Fruit fly (Drosophila melanogaster): ENCODE measurements around the gene Hsp60B.
A peak's percentile ranks its signal among the peaks of the same experiment; 100 is the strongest.

Hsp60B gene

dm6 chr2L:735772-736171 lies 7.6 kb downstream of the Hsp60B start:
- TF ChIP-seq salr (GFP tag; optimal IDR thresholded peaks at IDR 0.05) = no peak
- TF ChIP-seq dac (GFP tag; optimal IDR thresholded peaks at IDR 0.05) = no peak
- TF ChIP-seq Eip78C (GFP tag) = peak; percentile 48
- TF ChIP-seq CG15336 (GFP tag; IDR thresholded peaks at IDR 0.05) = 0 out of 2 replicates have a peak, but pooled peaks have one; percentile 20
- TF ChIP-seq CG10631 (GFP tag; optimal IDR thresholded peaks at IDR 0.05) = peak; percentile 5
- TF ChIP-seq eg (GFP tag; IDR thresholded peaks at IDR 0.05) = peak; percentile 57; the same call in 1 of the 3 replicates
- TF ChIP-seq CG6163 (GFP tag; IDR thresholded peaks at IDR 0.05) = 0 out of 3 replicates have a peak, but pooled peaks have one; percentile 26

- peak; percentile 60 for TF ChIP-seq dsx (GFP tag; optimal IDR thresholded peaks at IDR 0.05; ENCODE audit: poor library complexity, severe bottlenecking)
- no peak for TF ChIP-seq OdsH (GFP tag; optimal IDR thresholded peaks at IDR 0.05)
- TF ChIP-seq Eip75B (GFP tag; optimal IDR thresholded peaks at IDR 0.05) = no peak
- TF ChIP-seq esn (GFP tag; optimal IDR thresholded peaks at IDR 0.05) = no peak
Observed at dm6 chr2L:740031-740430, 11.9 kb downstream of the Hsp60B start.

- TF ChIP-seq CG15336 (GFP tag; IDR thresholded peaks at IDR 0.05) (no peak), Gug (GFP tag; IDR thresholded peaks at IDR 0.05) (no peak), salr (GFP tag; optimal IDR thresholded peaks at IDR 0.05) (no peak), CG1621 (tag; optimal IDR thresholded peaks at IDR 0.05) (no peak), CG8119 (GFP tag; IDR thresholded peaks at IDR 0.05) (no peak), spab (GFP tag; optimal IDR thresholded peaks at IDR 0.05) (no peak), CG31627 (GFP tag; optimal IDR thresholded peaks at IDR 0.05) (no peak), CG10669 (GFP tag; optimal IDR thresholded peaks at IDR 0.05) (no peak), CG9139 (GFP tag; optimal IDR thresholded peaks at IDR 0.05) (no peak), CG34406 (GFP tag; optimal IDR thresholded peaks at IDR 0.05) (no peak), CG32006 (GFP tag; optimal IDR thresholded peaks at IDR 0.05) (no peak), Eip93F (GFP tag; optimal IDR thresholded peaks at IDR 0.05) (no peak), fkh (GFP tag; optimal IDR thresholded peaks at IDR 0.05) (no peak), CG6792 (GFP tag; optimal IDR thresholded peaks at IDR 0.05) (no peak), CG6808 (GFP tag; optimal IDR thresholded peaks at IDR 0.05) (no peak), pdm3 (GFP tag; optimal IDR thresholded peaks at IDR 0.05) (no peak), CG11294 (GFP tag; IDR thresholded peaks at IDR 0.05) (no peak), CG6163 (GFP tag; IDR thresholded peaks at IDR 0.05) (no peak), CG4318 (GFP tag; optimal IDR thresholded peaks at IDR 0.05) (no peak)
Observed at dm6 chr2L:744295-744694, 16.1 kb downstream of the Hsp60B start, which contains the start of gene Eaat2. Gene Eaat2, minus strand, starts transcription at chr2L:744395.

dm6 chr2L:745785-746184 lies 17.6 kb downstream of the Hsp60B start:
- no peak for TF ChIP-seq Hr38 (GFP tag; optimal IDR thresholded peaks at IDR 0.05)
- TF ChIP-seq eg (GFP tag; IDR thresholded peaks at IDR 0.05) = 0 out of 3 replicates have a peak, but pooled peaks have one; percentile 16
- peak; percentile 3 for TF ChIP-seq CG6276 (GFP tag; optimal IDR thresholded peaks at IDR 0.05)
- no peak for TF ChIP-seq Sox14 (GFP tag; optimal IDR thresholded peaks at IDR 0.05)
- TF ChIP-seq CG3032 (tag; optimal IDR thresholded peaks at IDR 0.05) = no peak
- no peak for TF ChIP-seq Ets21C (GFP tag; optimal IDR thresholded peaks at IDR 0.05)
- no peak for TF ChIP-seq Eip93F (GFP tag; optimal IDR thresholded peaks at IDR 0.05)
- TF ChIP-seq CG32006 (GFP tag; optimal IDR thresholded peaks at IDR 0.05) = peak; percentile 30
- no peak for TF ChIP-seq CG10631 (GFP tag; optimal IDR thresholded peaks at IDR 0.05)
- no peak for TF ChIP-seq Lpt (GFP tag; optimal IDR thresholded peaks at IDR 0.05)
- no peak for TF ChIP-seq CG8319 (GFP tag; optimal IDR thresholded peaks at IDR 0.05)
- TF ChIP-seq fd59A (GFP tag; optimal IDR thresholded peaks at IDR 0.05) = no peak
- TF ChIP-seq CG15336 (GFP tag; IDR thresholded peaks at IDR 0.05) = peak; percentile 30; the same call in 1 of the 2 replicates
- TF ChIP-seq Blimp-1 (GFP tag; optimal IDR thresholded peaks at IDR 0.05) = no peak
- no peak for TF ChIP-seq Smox (GFP tag; optimal IDR thresholded peaks at IDR 0.05)
- peak; percentile 32 for TF ChIP-seq Eip78C (GFP tag)
- no peak for TF ChIP-seq esn (GFP tag; optimal IDR thresholded peaks at IDR 0.05)
- TF ChIP-seq CG11294 (GFP tag; IDR thresholded peaks at IDR 0.05) = no peak
- TF ChIP-seq svp (GFP tag) = no peak
- TF ChIP-seq OdsH (GFP tag; optimal IDR thresholded peaks at IDR 0.05) = peak; percentile 0
- no peak for TF ChIP-seq CG6163 (GFP tag; IDR thresholded peaks at IDR 0.05)
- TF ChIP-seq salr (GFP tag; optimal IDR thresholded peaks at IDR 0.05) = no peak
- no peak for TF ChIP-seq CG1621 (tag; optimal IDR thresholded peaks at IDR 0.05)
- TF ChIP-seq CG16779 (tag; optimal IDR thresholded peaks at IDR 0.05) = no peak
- TF ChIP-seq CG11902 (GFP tag; optimal IDR thresholded peaks at IDR 0.05) = no peak

Measured in whole organism, prepupa.